Worm (Caenorhabditis elegans) whole organism, young adult: ENCODE measurements around the gene K12H6.10.

Experiments used
- B0019.2 ChIP-seq: fragments of 200-800 bp; sonication (Bioruptor generic); conservative IDR thresholded peaks from 2 replicates; pipeline ENCODE4 v1.3.6; 2022; ENCODE audit warnings: missing genetic modification reagents, missing genetic modification characterization, missing compliant biosample characterization
- B0336.3 ChIP-seq: fragments of 200-800 bp; sonication (Bioruptor generic); IDR thresholded peaks from 2 replicates; pipeline ENCODE4 v1.3.6; 2022; ENCODE audit warnings: missing genetic modification characterization, missing compliant biosample characterization
- C06A6.2 ChIP-seq: fragments of 200-800 bp; sonication (Bioruptor generic); conservative IDR thresholded peaks from 2 replicates; pipeline ENCODE4 v1.3.6; 2022; ENCODE audit warnings: missing genetic modification characterization, missing compliant biosample characterization
- F37B4.10 ChIP-seq: fragments of 200-800 bp; sonication (Bioruptor generic); IDR thresholded peaks from 2 replicates; pipeline ENCODE4 v1.3.6; 2022; ENCODE audit warnings: missing genetic modification characterization, missing compliant biosample characterization
- F39B2.1 ChIP-seq: fragments of 200-800 bp; sonication (Bioruptor generic); IDR thresholded peaks from 2 replicates; pipeline ENCODE4 v1.3.6; 2022; ENCODE audit warnings: missing genetic modification reagents, missing genetic modification characterization, missing compliant biosample characterization
- F49E8.2 ChIP-seq: sonication (generic microtip); optimal IDR thresholded peaks from 3 replicates; lab custom pipeline; 2017; ENCODE audit warnings: missing genetic modification characterization, mild to moderate bottlenecking, missing compliant biosample characterization, antibody characterized with exemption, moderate library complexity; ENCODE audit not compliant: insufficient read depth
- K12H6.12 ChIP-seq: fragments of 200-800 bp; sonication (Bioruptor generic); optimal IDR thresholded peaks from 2 replicates; lab custom pipeline; 2018; ENCODE audit warnings: mild to moderate bottlenecking, missing genetic modification characterization, missing compliant biosample characterization
- Y53F4B.3 ChIP-seq: fragments of 200-800 bp; sonication (Bioruptor generic); IDR thresholded peaks from 2 replicates; pipeline ENCODE4 v1.3.6; 2022; ENCODE audit warnings: missing genetic modification reagents, missing genetic modification characterization, missing compliant biosample characterization
- Y67H2A.10 ChIP-seq: fragments of 200-800 bp; sonication (Bioruptor generic); conservative IDR thresholded peaks from 2 replicates; pipeline ENCODE4 v1.3.6; 2022; ENCODE audit warnings: missing genetic modification reagents, missing genetic modification characterization, missing compliant biosample characterization
- ama-1 ChIP-seq, 3 experiments: fragments of 150-350 bp in 1 of 3; sonication (generic microtip) in 2 of 3; optimal IDR thresholded peaks; 2 replicates each; lab custom pipeline; 2014 to 2018; ENCODE audit warnings: missing biosample characterization in 2 of 3, missing genetic modification characterization in 2 of 3, missing genetic modification reagents in 2 of 3
- aptf-3 ChIP-seq: fragments of 200-800 bp; sonication (Bioruptor generic); IDR thresholded peaks from 2 replicates; pipeline ENCODE4 v1.3.6; 2022; ENCODE audit warnings: missing genetic modification characterization, missing compliant biosample characterization
- atf-7 ChIP-seq: sonication (generic microtip); optimal IDR thresholded peaks from 2 replicates; lab custom pipeline; 2017; ENCODE audit warnings: mild to moderate bottlenecking, missing genetic modification characterization, missing compliant biosample characterization
- cebp-2 ChIP-seq: fragments of 200-800 bp; sonication (Bioruptor generic); IDR thresholded peaks from 2 replicates; pipeline ENCODE4 v1.3.6; 2022; ENCODE audit warnings: missing genetic modification characterization, missing compliant biosample characterization
- ceh-58 ChIP-seq: fragments of 200-800 bp; sonication (Bioruptor generic); IDR thresholded peaks from 2 replicates; pipeline ENCODE4 v1.3.6; 2022; ENCODE audit warnings: missing genetic modification characterization, missing compliant biosample characterization
- dox-1 ChIP-seq: fragments of 200-800 bp; sonication (Bioruptor generic); IDR thresholded peaks from 2 replicates; pipeline ENCODE4 v1.3.6; 2022; ENCODE audit warnings: missing genetic modification reagents, missing genetic modification characterization, missing compliant biosample characterization
- ekl-4 ChIP-seq: fragments of 200-800 bp; sonication (Bioruptor generic); IDR thresholded peaks from 2 replicates; pipeline ENCODE4 v1.3.6; 2022; ENCODE audit warnings: missing genetic modification reagents, missing genetic modification characterization, missing compliant biosample characterization
- gei-17 ChIP-seq: fragments of 200-800 bp; sonication (Bioruptor generic); optimal IDR thresholded peaks from 2 replicates; lab custom pipeline; 2018; ENCODE audit warnings: mild to moderate bottlenecking, missing genetic modification characterization, missing compliant biosample characterization
- hlh-12 ChIP-seq: sonication (generic microtip); optimal IDR thresholded peaks from 2 replicates; lab custom pipeline; 2016; ENCODE audit warnings: missing genetic modification characterization, missing compliant biosample characterization
- hmg-1.2 ChIP-seq: fragments of 200-800 bp; sonication (Bioruptor generic); IDR thresholded peaks from 2 replicates; pipeline ENCODE4 v1.3.6; 2022; ENCODE audit warnings: missing genetic modification reagents, missing genetic modification characterization, missing compliant biosample characterization
- lag-1 ChIP-seq: fragments of 200-800 bp; sonication (Bioruptor generic); IDR thresholded peaks from 2 replicates; pipeline ENCODE4 v1.3.6; 2022; ENCODE audit warnings: missing genetic modification reagents, missing genetic modification characterization, missing compliant biosample characterization
- lin-26 ChIP-seq: fragments of 200-800 bp; sonication (Bioruptor generic); IDR thresholded peaks from 2 replicates; pipeline ENCODE4 v1.3.6; 2022; ENCODE audit warnings: missing genetic modification reagents, missing genetic modification characterization, missing compliant biosample characterization
- lir-1 ChIP-seq: fragments of 200-800 bp; sonication (Bioruptor generic); conservative IDR thresholded peaks from 2 replicates; pipeline ENCODE4 v1.3.6; 2022; ENCODE audit warnings: missing genetic modification reagents, missing genetic modification characterization, missing compliant biosample characterization
- lsl-1 ChIP-seq: fragments of 200-800 bp; sonication (Bioruptor generic); optimal IDR thresholded peaks from 2 replicates; lab custom pipeline; 2018; ENCODE audit warnings: mild to moderate bottlenecking, missing genetic modification characterization, moderate library complexity, missing compliant biosample characterization
- madf-8 ChIP-seq: fragments of 200-800 bp; sonication (Bioruptor generic); conservative IDR thresholded peaks from 2 replicates; pipeline ENCODE4 v1.3.6; 2022; ENCODE audit warnings: missing genetic modification reagents, missing genetic modification characterization, missing compliant biosample characterization
- mel-28 ChIP-seq: sonication (generic microtip); optimal IDR thresholded peaks from 2 replicates; lab custom pipeline; 2016; ENCODE audit warnings: borderline replicate concordance, mild to moderate bottlenecking, missing genetic modification characterization, missing compliant biosample characterization
- nfyb-1 ChIP-seq: fragments of 200-800 bp; sonication (Bioruptor generic); IDR thresholded peaks from 2 replicates; pipeline ENCODE4 v1.3.6; 2022; ENCODE audit warnings: missing genetic modification reagents, missing genetic modification characterization, missing compliant biosample characterization
- nhr-179 ChIP-seq: sonication (generic microtip); optimal IDR thresholded peaks from 2 replicates; lab custom pipeline; 2016; ENCODE audit warnings: mild to moderate bottlenecking, missing genetic modification characterization, missing compliant biosample characterization
- nhr-90 ChIP-seq: sonication (generic microtip); optimal IDR thresholded peaks from 2 replicates; lab custom pipeline; 2016; ENCODE audit warnings: missing genotype, mild to moderate bottlenecking, missing genetic modification characterization, missing compliant biosample characterization
- pha-4 ChIP-seq: fragments of 150-350 bp; sonication (generic microtip); optimal IDR thresholded peaks from 2 replicates; lab custom pipeline; 2014; ENCODE audit warnings: missing biosample characterization, missing genetic modification reagents, missing genetic modification characterization
- sdz-38 ChIP-seq: sonication (generic microtip); optimal IDR thresholded peaks from 2 replicates; lab custom pipeline; 2016; ENCODE audit warnings: missing genotype, missing genetic modification characterization, missing compliant biosample characterization
- snpc-1.1 ChIP-seq: sonication (generic microtip); optimal IDR thresholded peaks from 2 replicates; lab custom pipeline; 2017; ENCODE audit warnings: missing genetic modification characterization, mild to moderate bottlenecking, missing compliant biosample characterization, antibody characterized with exemption, moderate library complexity, missing genotype, missing genetic modification reagents; ENCODE audit not compliant: insufficient read depth
- somi-1 ChIP-seq: fragments of 200-800 bp; sonication (Bioruptor generic); optimal IDR thresholded peaks from 2 replicates; lab custom pipeline; 2018; ENCODE audit warnings: mild to moderate bottlenecking, missing genetic modification characterization, missing compliant biosample characterization
- tbx-9 ChIP-seq: sonication (generic microtip); optimal IDR thresholded peaks from 2 replicates; lab custom pipeline; 2016; ENCODE audit warnings: borderline replicate concordance, missing genetic modification characterization, inconsistent platforms, missing compliant biosample characterization
- unc-130 ChIP-seq: sonication (generic microtip); optimal IDR thresholded peaks from 2 replicates; lab custom pipeline; 2016; ENCODE audit warnings: missing genetic modification reagents, missing genetic modification characterization, missing compliant biosample characterization
- xnd-1 ChIP-seq: sonication (generic microtip); optimal IDR thresholded peaks from 2 replicates; lab custom pipeline; 2016; ENCODE audit warnings: missing genotype, missing genetic modification reagents, missing genetic modification characterization, missing compliant biosample characterization
- ztf-18 ChIP-seq: sonication (generic microtip); optimal IDR thresholded peaks from 2 replicates; lab custom pipeline; 2016; ENCODE audit warnings: missing genotype, mild to moderate bottlenecking, missing genetic modification characterization, missing compliant biosample characterization
- ztf-26 ChIP-seq: sonication (generic microtip); optimal IDR thresholded peaks from 2 replicates; lab custom pipeline; 2017; ENCODE audit warnings: missing genetic modification characterization, missing compliant biosample characterization

K12H6.10 gene

ce11 chrII:2822435-2822920 is at the start of gene K12H6.10, which contains the start of gene fut-4:
K12H6.10 (plus strand) TSS chrII:2822870.
fut-4 (minus strand) TSS chrII:2822535.
- TF ChIP-seq B0336.3, result no peak
- no peak for TF ChIP-seq atf-7 (tag; lab: Kevin White, UChicago)
- no peak for TF ChIP-seq K12H6.12 (tag; lab: Kevin White, UChicago)
- TF ChIP-seq lsl-1 (GFP tag; lab: Kevin White, UChicago), result no peak
- no peak for TF ChIP-seq somi-1 (GFP tag; lab: Kevin White, UChicago)
- TF ChIP-seq lag-1 (GFP tag; lab: Robert Waterston, UW), result no peak
- TF ChIP-seq sdz-38 (tag; lab: Kevin White, UChicago), result no peak
- no peak for TF ChIP-seq mel-28 (tag; lab: Kevin White, UChicago)
- no peak for TF ChIP-seq Y67H2A.10 (GFP tag; lab: Robert Waterston, UW)
- TF ChIP-seq ceh-58 (GFP tag; lab: Robert Waterston, UW), result no peak

- TF ChIP-seq lir-1 (GFP tag; lab: Robert Waterston, UW) (no peak), snpc-1.1 (tag; lab: Kevin White, UChicago) (no peak), gei-17 (GFP tag; lab: Kevin White, UChicago) (no peak), F49E8.2 (tag; lab: Kevin White, UChicago) (no peak), Y53F4B.3 (GFP tag; lab: Robert Waterston, UW) (no peak), hlh-12 (tag; lab: Kevin White, UChicago) (no peak), ekl-4 (GFP tag; lab: Robert Waterston, UW) (no peak), C06A6.2 (GFP tag; lab: Robert Waterston, UW) (no peak), xnd-1 (tag; lab: Kevin White, UChicago) (no peak)
Measured at ce11 chrII:2773534-2773933, 49.1 kb upstream of the K12H6.10 start, which contains the start of gene sdz-9. sdz-9 (minus strand) TSS chrII:2773634.

DNA sequence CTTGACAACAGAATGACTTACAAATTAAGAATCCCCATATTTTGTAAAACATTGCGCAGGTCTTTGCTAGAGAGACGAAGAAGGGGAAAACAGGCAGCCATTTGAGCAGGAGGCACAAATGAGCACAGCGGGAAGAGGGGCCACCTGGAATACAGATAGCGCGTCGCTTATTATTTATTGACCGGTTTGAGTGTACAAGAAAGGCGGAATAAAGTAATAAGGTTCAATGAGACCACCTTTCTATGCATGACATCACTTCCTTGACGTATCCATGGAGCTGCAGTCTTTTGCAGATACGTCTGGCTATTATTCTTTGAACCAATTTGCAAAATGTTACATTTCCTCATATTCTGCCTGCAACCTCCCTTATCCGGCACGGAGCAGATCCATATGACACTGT is 47.8 kb upstream of the K12H6.10 start, which contains the start of gene fbxb-111:
fbxb-111 (minus strand) TSS at position 101 of the 400 bp plus-strand sequence.
- TF ChIP-seq ama-1 (optimal IDR thresholded peaks at IDR 0.05; lab: Kevin White, UChicago), result no peak
- TF ChIP-seq ama-1 (GFP tag; optimal IDR thresholded peaks at IDR 0.05; lab: Kevin White, UChicago), result no peak
- TF ChIP-seq lir-1 (GFP tag; lab: Robert Waterston, UW), result no peak
- TF ChIP-seq F39B2.1 (GFP tag; lab: Robert Waterston, UW), result no peak
- TF ChIP-seq nfyb-1 (GFP tag; lab: Robert Waterston, UW), result no peak
- TF ChIP-seq cebp-2 (GFP tag; lab: Robert Waterston, UW), result no peak
- no peak for TF ChIP-seq ztf-18 (tag; lab: Kevin White, UChicago)
- TF ChIP-seq lsl-1 (GFP tag; lab: Kevin White, UChicago), result no peak
- no peak for TF ChIP-seq nhr-179
- no peak for TF ChIP-seq madf-8
- no peak for TF ChIP-seq ztf-26 (tag; lab: Kevin White, UChicago)
- TF ChIP-seq aptf-3, result no peak
- no peak for TF ChIP-seq hmg-1.2 (GFP tag; lab: Robert Waterston, UW)
- TF ChIP-seq F37B4.10 (GFP tag; lab: Robert Waterston, UW), result no peak
- no peak for TF ChIP-seq nhr-90 (tag; lab: Kevin White, UChicago)
- TF ChIP-seq lin-26, result no peak

- TF ChIP-seq dox-1 (GFP tag; lab: Robert Waterston, UW), result no peak
- no peak for TF ChIP-seq unc-130 (GFP tag; lab: Kevin White, UChicago)
- no peak for TF ChIP-seq pha-4
- TF ChIP-seq B0019.2 (GFP tag; lab: Robert Waterston, UW), result no peak
- TF ChIP-seq tbx-9 (tag; lab: Kevin White, UChicago), result no peak
Measured at ce11 chrII:2777846-2778245, 44.8 kb upstream of the K12H6.10 start, which contains the start of gene F08D12.4. F08D12.4 (plus strand) TSS chrII:2778146.
